Worm (Caenorhabditis elegans) whole organism, young adult: ENCODE results near the gene mdmh-35.

Source experiments
- B0035.1 ChIP-seq: sonication (generic microtip); optimal IDR thresholded peaks from 2 replicates; lab custom pipeline; 2016; ENCODE audit warnings: missing genetic modification characterization, mild to moderate bottlenecking, missing compliant biosample characterization, missing genotype, missing genetic modification reagents
- F23B12.7 ChIP-seq: sonication (generic microtip); optimal IDR thresholded peaks from 2 replicates; lab custom pipeline; 2017; ENCODE audit warnings: missing genetic modification characterization, mild to moderate bottlenecking, missing compliant biosample characterization, antibody characterized with exemption, moderate library complexity; ENCODE audit not compliant: insufficient read depth
- F52B5.7 ChIP-seq: sonication (generic microtip); optimal IDR thresholded peaks from 2 replicates; lab custom pipeline; 2016; ENCODE audit warnings: mild to moderate bottlenecking, missing genetic modification characterization, missing compliant biosample characterization
- K12H6.12 ChIP-seq: fragments of 200-800 bp; sonication (Bioruptor generic); optimal IDR thresholded peaks from 2 replicates; lab custom pipeline; 2018; ENCODE audit warnings: mild to moderate bottlenecking, missing genetic modification characterization, missing compliant biosample characterization
- Y53G8AR.9 ChIP-seq: fragments of 200-800 bp; sonication (Bioruptor generic); conservative IDR thresholded peaks from 2 replicates; pipeline ENCODE4 v1.3.6; 2022; ENCODE audit warnings: missing genetic modification reagents, missing genetic modification characterization, missing compliant biosample characterization
- atf-7 ChIP-seq: sonication (generic microtip); optimal IDR thresholded peaks from 2 replicates; lab custom pipeline; 2017; ENCODE audit warnings: mild to moderate bottlenecking, missing genetic modification characterization, missing compliant biosample characterization
- attf-3 ChIP-seq: fragments of 200-800 bp; sonication (Bioruptor generic); conservative IDR thresholded peaks from 2 replicates; pipeline ENCODE4 v1.3.6; 2022; ENCODE audit warnings: missing genetic modification reagents, missing genetic modification characterization, missing compliant biosample characterization
- attf-5 ChIP-seq: fragments of 200-800 bp; sonication (Bioruptor generic); optimal IDR thresholded peaks from 2 replicates; lab custom pipeline; 2018; ENCODE audit warnings: mild to moderate bottlenecking, missing genetic modification characterization, missing compliant biosample characterization
- ccch-3 ChIP-seq: fragments of 200-800 bp; sonication (Bioruptor generic); optimal IDR thresholded peaks from 2 replicates; lab custom pipeline; 2018; ENCODE audit warnings: mild to moderate bottlenecking, missing genetic modification characterization, missing compliant biosample characterization
- ceh-40 ChIP-seq: fragments of 200-800 bp; sonication (Bioruptor generic); IDR thresholded peaks from 2 replicates; pipeline ENCODE4 v1.3.6; 2022; ENCODE audit warnings: missing genetic modification characterization, missing compliant biosample characterization
- chd-7 ChIP-seq: sonication (generic microtip); optimal IDR thresholded peaks from 2 replicates; lab custom pipeline; 2016; ENCODE audit warnings: mild to moderate bottlenecking, missing genetic modification characterization, moderate library complexity, missing compliant biosample characterization
- die-1 ChIP-seq: sonication (generic microtip); optimal IDR thresholded peaks from 2 replicates; lab custom pipeline; 2016; ENCODE audit warnings: missing genotype, mild to moderate bottlenecking, missing genetic modification characterization, missing compliant biosample characterization
- dpl-1 ChIP-seq: fragments of 150-350 bp; optimal IDR thresholded peaks from 2 replicates; lab custom pipeline; 2014; ENCODE audit warnings: missing biosample characterization, missing genetic modification reagents, missing genetic modification characterization
- ekl-4 ChIP-seq: fragments of 200-800 bp; sonication (Bioruptor generic); IDR thresholded peaks from 2 replicates; pipeline ENCODE4 v1.3.6; 2022; ENCODE audit warnings: missing genetic modification reagents, missing genetic modification characterization, missing compliant biosample characterization
- ets-4 ChIP-seq: fragments of 200-800 bp; sonication (Bioruptor generic); optimal IDR thresholded peaks from 2 replicates; lab custom pipeline; 2018; ENCODE audit warnings: mild to moderate bottlenecking, missing genetic modification characterization, missing compliant biosample characterization
- hlh-12 ChIP-seq: sonication (generic microtip); optimal IDR thresholded peaks from 2 replicates; lab custom pipeline; 2016; ENCODE audit warnings: missing genetic modification characterization, missing compliant biosample characterization
- hlh-26 ChIP-seq: fragments of 200-800 bp; sonication (Bioruptor generic); conservative IDR thresholded peaks from 2 replicates; pipeline ENCODE4 v1.3.6; 2022; ENCODE audit warnings: missing genetic modification reagents, missing genetic modification characterization, missing compliant biosample characterization
- hmg-1.2 ChIP-seq: fragments of 200-800 bp; sonication (Bioruptor generic); IDR thresholded peaks from 2 replicates; pipeline ENCODE4 v1.3.6; 2022; ENCODE audit warnings: missing genetic modification reagents, missing genetic modification characterization, missing compliant biosample characterization
- lin-54 ChIP-seq: fragments of 200-800 bp; sonication (Bioruptor generic); optimal IDR thresholded peaks from 2 replicates; lab custom pipeline; 2018; ENCODE audit warnings: mild to moderate bottlenecking, missing genetic modification characterization, missing compliant biosample characterization
- lsl-1 ChIP-seq: fragments of 200-800 bp; sonication (Bioruptor generic); optimal IDR thresholded peaks from 2 replicates; lab custom pipeline; 2018; ENCODE audit warnings: mild to moderate bottlenecking, missing genetic modification characterization, moderate library complexity, missing compliant biosample characterization
- madf-3 ChIP-seq: fragments of 200-800 bp; sonication (Bioruptor generic); IDR thresholded peaks from 2 replicates; pipeline ENCODE4 v1.3.6; 2022; ENCODE audit warnings: missing genetic modification reagents, missing genetic modification characterization, missing compliant biosample characterization
- mcd-1 ChIP-seq: fragments of 200-800 bp; sonication (Bioruptor generic); IDR thresholded peaks from 2 replicates; pipeline ENCODE4 v1.3.6; 2022; ENCODE audit warnings: missing genetic modification reagents, missing genetic modification characterization, missing compliant biosample characterization
- nfyb-1 ChIP-seq: fragments of 200-800 bp; sonication (Bioruptor generic); IDR thresholded peaks from 2 replicates; pipeline ENCODE4 v1.3.6; 2022; ENCODE audit warnings: missing genetic modification reagents, missing genetic modification characterization, missing compliant biosample characterization
- nhr-179 ChIP-seq: sonication (generic microtip); optimal IDR thresholded peaks from 2 replicates; lab custom pipeline; 2016; ENCODE audit warnings: mild to moderate bottlenecking, missing genetic modification characterization, missing compliant biosample characterization
- nhr-80 ChIP-seq: sonication (generic microtip); optimal IDR thresholded peaks from 2 replicates; lab custom pipeline; 2016; ENCODE audit warnings: missing genetic modification characterization, missing compliant biosample characterization
- rec-8 ChIP-seq, 2 experiments: sonication (generic microtip); optimal IDR thresholded peaks; 2 replicates each; lab custom pipeline; 2016; ENCODE audit warnings: mild to moderate bottlenecking in 2 of 2, missing genetic modification characterization in 2 of 2, missing genetic modification reagents in 2 of 2, missing genotype in 2 of 2, missing biosample characterization in 1 of 2, missing compliant biosample characterization in 1 of 2, moderate library complexity in 1 of 2
- snpc-3.4 ChIP-seq: sonication (generic microtip); optimal IDR thresholded peaks from 2 replicates; lab custom pipeline; 2017; ENCODE audit warnings: missing genetic modification characterization, mild to moderate bottlenecking, missing compliant biosample characterization, antibody characterized with exemption, moderate library complexity, missing genotype, missing genetic modification reagents
- somi-1 ChIP-seq: fragments of 200-800 bp; sonication (Bioruptor generic); optimal IDR thresholded peaks from 2 replicates; lab custom pipeline; 2018; ENCODE audit warnings: mild to moderate bottlenecking, missing genetic modification characterization, missing compliant biosample characterization
- sptf-2 ChIP-seq: fragments of 200-800 bp; sonication (Bioruptor generic); optimal IDR thresholded peaks from 2 replicates; lab custom pipeline; 2018; ENCODE audit warnings: mild to moderate bottlenecking, missing genetic modification characterization, missing compliant biosample characterization
- unc-130 ChIP-seq: sonication (generic microtip); optimal IDR thresholded peaks from 2 replicates; lab custom pipeline; 2016; ENCODE audit warnings: missing genetic modification reagents, missing genetic modification characterization, missing compliant biosample characterization
- zfh-2 ChIP-seq: fragments of 200-800 bp; sonication (Bioruptor generic); conservative IDR thresholded peaks from 2 replicates; pipeline ENCODE4 v1.3.6; 2022; ENCODE audit warnings: missing genetic modification reagents, missing genetic modification characterization, missing compliant biosample characterization
- ztf-22 ChIP-seq: fragments of 200-800 bp; sonication (Bioruptor generic); optimal IDR thresholded peaks from 2 replicates; lab custom pipeline; 2018; ENCODE audit warnings: mild to moderate bottlenecking, missing genetic modification characterization, moderate library complexity, missing compliant biosample characterization
- ztf-26 ChIP-seq: sonication (generic microtip); optimal IDR thresholded peaks from 2 replicates; lab custom pipeline; 2017; ENCODE audit warnings: missing genetic modification characterization, missing compliant biosample characterization
- ztf-28 ChIP-seq: fragments of 200-800 bp; sonication (Bioruptor generic); IDR thresholded peaks from 2 replicates; pipeline ENCODE4 v1.3.6; 2022; ENCODE audit warnings: missing genetic modification reagents, missing genetic modification characterization, missing compliant biosample characterization
- ztf-6 ChIP-seq: fragments of 200-800 bp; sonication (Bioruptor generic); IDR thresholded peaks from 2 replicates; pipeline ENCODE4 v1.3.6; 2022; ENCODE audit warnings: missing genetic modification reagents, missing genetic modification characterization, missing compliant biosample characterization

The mdmh-35 gene

DNA sequence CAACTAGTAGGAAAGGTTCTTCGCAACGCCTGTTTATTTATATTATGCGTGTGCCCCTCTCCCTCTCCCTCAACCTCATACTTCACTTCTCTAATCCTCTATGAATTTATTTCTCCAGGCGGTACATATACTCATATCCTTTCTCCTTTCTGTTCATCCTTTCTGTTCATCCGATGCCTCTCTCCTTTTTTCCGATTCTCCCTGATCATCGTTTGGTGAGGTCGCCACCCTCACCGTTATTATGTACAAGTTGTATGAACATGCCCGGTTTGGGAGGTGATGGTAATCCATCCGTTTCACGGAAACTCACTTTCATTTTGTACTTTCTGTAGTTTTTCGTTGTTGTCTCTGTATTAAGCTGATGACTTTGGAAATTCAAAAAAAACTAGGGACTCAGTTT, 15.8 kb downstream of the mdmh-35 start:
- no peak for TF ChIP-seq B0035.1 (tag; lab: Kevin White, UChicago)

DNA sequence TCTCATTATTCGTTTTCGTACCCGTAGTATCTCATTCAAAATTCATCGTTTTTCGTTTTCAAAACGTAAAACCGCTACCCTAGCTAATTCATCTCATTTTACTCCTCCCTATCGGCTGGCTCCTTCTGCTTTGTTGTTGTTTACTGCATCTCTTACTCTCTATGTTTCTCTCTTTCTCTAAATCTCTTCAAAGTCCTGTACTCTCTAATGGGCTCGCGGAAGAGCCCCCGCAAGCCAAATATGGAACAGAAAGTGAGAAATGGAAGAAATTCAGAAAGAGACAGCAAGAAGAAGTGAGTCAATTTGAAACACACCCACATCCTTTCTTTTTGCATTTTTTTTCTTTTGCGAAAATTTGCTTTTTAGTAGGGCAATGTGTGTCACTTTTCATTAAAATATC, 16.9 kb downstream of the mdmh-35 start:
- TF ChIP-seq hmg-1.2, result peak; percentile 76
- TF ChIP-seq madf-3 (GFP tag; lab: Robert Waterston, UW), result no peak
- no peak for TF ChIP-seq unc-130 (GFP tag; lab: Kevin White, UChicago)
- no peak for TF ChIP-seq snpc-3.4 (tag; lab: Kevin White, UChicago)
- TF ChIP-seq nhr-80, result no peak
- TF ChIP-seq hlh-12 (tag; lab: Kevin White, UChicago), result no peak
- TF ChIP-seq, all 124 proteins: peak for 1

DNA sequence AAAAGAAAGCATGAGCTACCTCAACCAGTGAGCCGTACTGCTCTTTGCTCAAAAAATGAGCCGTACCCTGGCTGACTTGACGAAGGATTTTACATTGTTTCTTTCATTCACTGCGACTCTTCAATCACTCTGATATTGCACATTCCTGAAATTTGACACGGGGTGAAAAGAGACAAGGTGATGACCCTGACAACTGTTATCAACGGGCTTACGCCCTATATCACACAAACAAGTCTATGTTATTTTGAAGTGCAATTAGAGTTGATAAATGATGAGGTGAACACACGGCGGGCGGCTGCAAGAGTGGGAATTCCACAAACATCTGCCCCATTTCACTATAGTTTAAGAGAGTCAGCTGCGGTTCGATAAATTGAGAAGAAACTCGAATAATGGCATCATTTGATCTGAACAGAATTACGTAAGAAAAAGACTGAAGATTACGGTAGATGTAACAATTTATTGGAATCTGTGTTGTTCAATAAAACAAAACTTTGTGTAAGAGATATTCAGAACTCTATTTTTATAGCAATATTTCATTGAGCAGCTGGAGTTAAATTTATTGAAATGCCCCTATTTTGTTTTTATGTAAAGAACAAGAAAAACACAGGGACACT, 18.8 kb downstream of the mdmh-35 start:
- no peak for TF ChIP-seq unc-130 (GFP tag; lab: Kevin White, UChicago)
- no peak for TF ChIP-seq hlh-12 (tag; lab: Kevin White, UChicago)
- TF ChIP-seq somi-1 (GFP tag; lab: Kevin White, UChicago), result peak; percentile 40
- TF ChIP-seq ceh-40 (GFP tag; lab: Robert Waterston, UW), result no peak
- TF ChIP-seq attf-5 (GFP tag; lab: Kevin White, UChicago), result no peak
- peak; percentile 61 for TF ChIP-seq K12H6.12
- no peak for TF ChIP-seq lsl-1 (GFP tag; lab: Kevin White, UChicago)
- no peak for TF ChIP-seq F52B5.7 (tag; lab: Kevin White, UChicago)
- 0 out of 2 replicates have a peak, but pooled peaks have one; percentile 7 for TF ChIP-seq nfyb-1 (GFP tag; lab: Robert Waterston, UW)
- TF ChIP-seq ztf-28, result no peak
- TF ChIP-seq rec-8 (tag; optimal IDR thresholded peaks at IDR 0.05; lab: Kevin White, UChicago), result no peak
- no peak for TF ChIP-seq ztf-26
- no peak for TF ChIP-seq ets-4
- no peak for TF ChIP-seq atf-7
- no peak for TF ChIP-seq mcd-1

DNA sequence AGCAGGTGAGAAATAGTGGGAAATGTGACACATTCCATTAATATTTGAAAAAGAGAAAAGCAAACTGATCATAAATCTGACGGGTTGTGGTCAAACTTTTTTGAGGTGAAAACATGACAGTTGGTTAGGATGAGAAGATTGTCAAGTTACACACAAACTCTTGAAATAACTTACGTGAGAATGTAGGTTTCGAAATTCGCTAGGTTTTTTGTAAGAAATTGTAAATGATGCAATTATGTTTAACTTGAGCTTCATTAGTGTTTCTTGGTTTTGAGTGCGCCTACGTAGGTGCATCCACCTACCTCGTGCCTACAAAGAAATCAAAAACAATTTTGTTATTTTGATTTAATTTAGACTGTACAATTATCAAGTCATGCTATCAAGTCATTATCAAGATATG, 20.2 kb downstream of the mdmh-35 start, which contains the start of gene cex-2:
Gene cex-2, minus strand, starts transcription at position 101 of the 400 bp plus-strand sequence.
- no peak for TF ChIP-seq ccch-3
- TF ChIP-seq, all 124 proteins: peak for 0

DNA sequence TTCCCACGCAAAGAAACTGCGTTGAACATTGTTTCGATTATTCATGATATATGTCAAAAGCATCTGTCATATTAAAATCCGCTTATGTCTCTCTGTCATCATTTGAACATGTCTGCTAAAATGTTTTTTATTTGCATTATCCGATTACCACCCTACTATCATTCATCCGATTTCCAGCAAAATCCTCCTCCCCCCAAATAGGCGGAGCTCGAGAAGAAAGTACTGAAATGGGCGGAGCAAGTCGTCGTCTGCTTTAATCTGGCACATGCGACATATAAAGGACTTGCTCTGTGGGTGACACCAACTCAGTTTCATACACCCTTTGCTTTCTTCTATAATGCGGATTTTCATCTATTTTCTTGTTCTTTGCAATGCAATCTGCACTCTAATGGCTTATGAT, 23.5 kb downstream of the mdmh-35 start, which contains the start of gene T09A5.14:
Gene T09A5.14, plus strand, starts transcription at position 301 of the 400 bp plus-strand sequence.
- TF ChIP-seq lin-54 (no peak), nhr-179 (no peak), hlh-26 (GFP tag; lab: Robert Waterston, UW) (no peak), ztf-6 (GFP tag; lab: Robert Waterston, UW) (no peak)

DNA sequence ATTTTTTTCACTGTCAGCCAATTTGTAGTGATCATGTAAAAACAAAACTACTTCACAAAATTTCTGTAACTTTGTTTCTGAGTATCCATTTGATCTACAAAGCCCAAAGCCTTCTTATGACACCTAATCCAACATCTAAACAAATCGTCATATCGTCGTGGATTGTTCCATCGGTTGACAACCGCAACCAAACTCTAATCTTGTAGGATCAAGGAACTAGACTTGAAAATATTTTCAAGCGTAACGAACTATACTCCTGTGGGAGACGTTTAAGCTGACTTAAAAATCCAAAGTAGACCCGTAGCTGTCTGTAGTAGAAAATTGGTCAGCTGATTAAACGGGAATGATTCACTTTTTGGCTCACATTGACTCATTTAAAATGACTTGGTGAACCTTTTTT, 25.9 kb downstream of the mdmh-35 start:
- TF ChIP-seq hlh-12 (tag; lab: Kevin White, UChicago) (no peak), zfh-2 (GFP tag; lab: Robert Waterston, UW) (no peak), die-1 (no peak)
- TF ChIP-seq, all 124 proteins: peak for 0

DNA sequence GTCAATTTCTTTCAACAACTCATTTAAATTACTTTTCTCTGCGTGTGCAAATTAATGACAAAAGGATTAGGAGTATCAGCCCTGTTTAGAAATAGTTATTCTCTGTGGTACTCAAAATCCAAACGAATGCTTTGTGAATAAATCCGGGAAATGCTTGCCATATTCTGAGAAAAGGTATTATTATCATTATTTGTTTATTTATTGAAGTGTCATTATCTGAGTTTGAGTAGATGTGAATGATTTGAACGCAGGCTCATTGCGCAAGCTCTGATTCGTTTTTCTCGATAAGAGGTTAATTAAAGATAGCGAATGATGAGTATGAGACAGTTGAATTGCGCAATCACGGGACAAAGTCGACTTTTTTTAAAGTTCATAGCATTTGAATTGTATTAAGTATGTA, 27.6 kb downstream of the mdmh-35 start:
- no peak for TF ChIP-seq sptf-2
- no peak for TF ChIP-seq dpl-1
- no peak for TF ChIP-seq ztf-22 (GFP tag; lab: Kevin White, UChicago)
- no peak for TF ChIP-seq attf-3
- TF ChIP-seq nhr-80, result no peak
- no peak for TF ChIP-seq F23B12.7
- TF ChIP-seq ekl-4 (GFP tag; lab: Robert Waterston, UW), result no peak
- no peak for TF ChIP-seq K12H6.12
- no peak for TF ChIP-seq chd-7 (tag; lab: Kevin White, UChicago)
- no peak for TF ChIP-seq Y53G8AR.9 (GFP tag; lab: Robert Waterston, UW)
